Worm (Caenorhabditis elegans) whole organism, mixed stage, embryonic: ENCODE measurements around the gene clec-167.

Experiments used
- bed-3 ChIP-seq: fragments of 200-800 bp; sonication (Bioruptor generic); optimal IDR thresholded peaks from 3 replicates; lab custom pipeline; 2018; ENCODE audit warnings: mild to moderate bottlenecking, missing genetic modification characterization, moderate library complexity, missing compliant biosample characterization
- ceh-39 ChIP-seq: fragments of 150-350 bp; optimal IDR thresholded peaks from 2 replicates; lab custom pipeline; 2014; ENCODE audit warnings: missing biosample characterization, missing genetic modification characterization
- elt-3 ChIP-seq: fragments of 150-350 bp; optimal IDR thresholded peaks from 2 replicates; lab custom pipeline; 2014; ENCODE audit warnings: missing biosample characterization, missing genetic modification characterization
- nhr-28 ChIP-seq: fragments of 150-350 bp; optimal IDR thresholded peaks from 2 replicates; lab custom pipeline; 2014; ENCODE audit warnings: missing biosample characterization, missing genetic modification characterization
- nhr-76 ChIP-seq: sonication (generic microtip); optimal IDR thresholded peaks from 2 replicates; lab custom pipeline; 2017; ENCODE audit warnings: missing biosample characterization, missing genetic modification characterization
- pha-4 ChIP-seq: fragments of 150-350 bp; optimal IDR thresholded peaks from 2 replicates; lab custom pipeline; 2018; ENCODE audit warnings: missing biosample characterization, missing genetic modification reagents, missing genetic modification characterization
- snpc-4 ChIP-seq: fragments of 150-350 bp; optimal IDR thresholded peaks from 2 replicates; lab custom pipeline; 2014; ENCODE audit warnings: missing biosample characterization, missing genetic modification characterization
- unc-62 ChIP-seq: fragments of 150-350 bp; optimal IDR thresholded peaks from 2 replicates; lab custom pipeline; 2014; ENCODE audit warnings: missing biosample characterization, missing genetic modification reagents, missing genetic modification characterization

ce11 chrIV:1278945-1279344 lies 23.4 kb upstream of the clec-167 start:
- TF ChIP-seq snpc-4 (tag; lab: Kevin White, UChicago) (no peak), ceh-39 (tag; lab: Kevin White, UChicago) (no peak), nhr-76 (no peak), unc-62 (GFP tag; lab: Kevin White, UChicago) (no peak), pha-4 (tag; lab: Kevin White, UChicago) (no peak), nhr-28 (tag; lab: Kevin White, UChicago) (no peak), bed-3 (GFP tag; lab: Kevin White, UChicago) (no peak), elt-3 (no peak)
